Fruit fly (Drosophila melanogaster): ENCODE data around the gene CG10431.

CG10431 gene

dm6 chr2L:18990720-18991119 lies 16.2 kb downstream of the CG10431 start, which contains the start of gene CG15169:
Gene CG15169 (plus strand): TSS chr2L:18991020.
- no peak for TF ChIP-seq CG17801 (GFP tag; optimal IDR thresholded peaks at IDR 0.05; ENCODE audit: partially characterized antibody)

- no peak for TF ChIP-seq CG17801 (GFP tag; optimal IDR thresholded peaks at IDR 0.05; ENCODE audit: partially characterized antibody)
Observed at dm6 chr2L:18992196-18992595, 17.7 kb downstream of the CG10431 start, which contains the start of gene CG46465. Gene CG46465 (plus strand): TSS chr2L:18992496.

dm6 chr2L:18995660-18996417 lies 21.3 kb downstream of the CG10431 start, which contains the start of gene CG10650:
Gene CG10650 (minus strand): TSS chr2L:18995934.
- no peak for TF ChIP-seq CG17801 (GFP tag; optimal IDR thresholded peaks at IDR 0.05; ENCODE audit: partially characterized antibody)

dm6 chr2L:18997148-18997547 lies 22.6 kb downstream of the CG10431 start, which contains the start of gene CG31792:
Gene CG31792 (plus strand): TSS chr2L:18997448.
- no peak for TF ChIP-seq CG17801 (GFP tag; optimal IDR thresholded peaks at IDR 0.05; ENCODE audit: partially characterized antibody)

dm6 chr2L:19002468-19002867 lies 28.0 kb downstream of the CG10431 start:
- TF ChIP-seq CG17801 (GFP tag; optimal IDR thresholded peaks at IDR 0.05; ENCODE audit: partially characterized antibody): no peak

- peak; percentile 73 for TF ChIP-seq CG17801 (GFP tag; optimal IDR thresholded peaks at IDR 0.05; ENCODE audit: partially characterized antibody)
Observed at dm6 chr2L:19002959-19003371, 28.5 kb downstream of the CG10431 start, which contains the start of gene CG31793. Gene CG31793 (plus strand): TSS chr2L:19003367.

- peak; percentile 85 for TF ChIP-seq CG17801 (GFP tag; optimal IDR thresholded peaks at IDR 0.05; ENCODE audit: partially characterized antibody)
Observed at dm6 chr2L:19009130-19009529, 34.6 kb downstream of the CG10431 start, which contains the start of gene RpL30. Gene RpL30 (minus strand): TSS chr2L:19009306.

dm6 chr2L:19010037-19010436 lies 35.5 kb downstream of the CG10431 start:
- TF ChIP-seq CG17801 (GFP tag; optimal IDR thresholded peaks at IDR 0.05; ENCODE audit: partially characterized antibody): no peak

- TF ChIP-seq CG17801 (GFP tag; optimal IDR thresholded peaks at IDR 0.05; ENCODE audit: partially characterized antibody): no peak
Observed at dm6 chr2L:19010566-19010965, 36.1 kb downstream of the CG10431 start, which contains the start of gene robl37BC. Gene robl37BC (plus strand): TSS chr2L:19010866.

dm6 chr2L:19011895-19012645 lies 37.6 kb downstream of the CG10431 start:
- TF ChIP-seq CG17801 (GFP tag; optimal IDR thresholded peaks at IDR 0.05; ENCODE audit: partially characterized antibody): no peak

- TF ChIP-seq CG17801 (GFP tag; optimal IDR thresholded peaks at IDR 0.05; ENCODE audit: partially characterized antibody): no peak
Observed at dm6 chr2L:19012776-19013328, 38.3 kb downstream of the CG10431 start.

- no peak for TF ChIP-seq CG17801 (GFP tag; optimal IDR thresholded peaks at IDR 0.05; ENCODE audit: partially characterized antibody)
Observed at dm6 chr2L:19014032-19014880, 39.7 kb downstream of the CG10431 start.

dm6 chr2L:19014881-19015366 lies 40.4 kb downstream of the CG10431 start:
- no peak for TF ChIP-seq CG17801 (GFP tag; optimal IDR thresholded peaks at IDR 0.05; ENCODE audit: partially characterized antibody)

dm6 chr2L:19015628-19016027 lies 41.1 kb downstream of the CG10431 start:
- no peak for TF ChIP-seq CG17801 (GFP tag; optimal IDR thresholded peaks at IDR 0.05; ENCODE audit: partially characterized antibody)

Measured in ovary, adult (tissue).